Fruit fly (Drosophila melanogaster): Measurements from ENCODE around the gene Pex3.

DNA sequence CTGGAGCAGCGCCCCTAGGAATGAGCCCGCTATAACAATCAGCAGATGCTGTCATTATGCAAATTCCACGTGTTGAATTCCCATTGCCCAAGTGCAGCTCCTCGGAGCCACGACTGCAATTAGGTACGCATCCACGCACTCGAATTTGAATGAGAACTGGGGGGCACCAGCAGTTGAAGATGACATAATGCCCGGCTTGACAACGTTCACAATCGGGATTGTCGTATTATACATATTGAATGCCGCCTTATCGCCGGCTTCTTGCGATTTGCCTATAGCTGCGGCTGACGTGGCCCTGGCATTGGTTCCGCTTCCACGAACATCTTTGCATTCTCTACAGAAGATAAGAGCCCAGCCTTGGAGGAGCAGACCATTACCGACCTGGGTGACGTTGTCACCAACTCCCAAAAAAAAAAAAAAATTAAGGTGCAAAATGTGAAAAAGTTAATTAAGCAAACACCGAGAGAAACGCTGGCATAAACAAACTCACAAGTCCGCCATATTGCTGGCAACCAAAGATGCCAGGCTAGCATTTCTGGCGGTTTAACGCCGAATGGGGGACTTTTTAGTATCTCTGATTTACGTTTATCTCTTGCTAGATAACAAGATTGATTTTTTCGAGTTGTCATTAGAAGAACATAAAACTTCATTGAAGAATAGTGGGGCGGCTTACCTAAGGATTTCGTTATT is 3.7 kb upstream of the Pex3 start:
- no peak for TF ChIP-seq CG11617 (GFP tag; optimal IDR thresholded peaks at IDR 0.05)
- no peak for TF ChIP-seq CG33017 (tag; optimal IDR thresholded peaks at IDR 0.05)
- no peak for TF ChIP-seq cnc (optimal IDR thresholded peaks at IDR 0.05)
- no peak for TF ChIP-seq kay (GFP tag; ENCODE audit: borderline replicate concordance)
- TF ChIP-seq tj (GFP tag; optimal IDR thresholded peaks at IDR 0.05), result peak; percentile 82
- no peak for TF ChIP-seq Hr96 (GFP tag; optimal IDR thresholded peaks at IDR 0.05)
- no peak for TF ChIP-seq Clk (GFP tag; optimal IDR thresholded peaks at IDR 0.05)
- TF ChIP-seq CG14711 (tag; optimal IDR thresholded peaks at IDR 0.05), result no peak
- TF ChIP-seq ovo (GFP tag; optimal IDR thresholded peaks at IDR 0.05), result no peak
- TF ChIP-seq CG7045 (GFP tag; optimal IDR thresholded peaks at IDR 0.05), result no peak
- TF ChIP-seq bab1 (GFP tag; optimal IDR thresholded peaks at IDR 0.05), result no peak
- no peak for TF ChIP-seq toe (GFP tag; optimal IDR thresholded peaks at IDR 0.05)
- no peak for TF ChIP-seq CG1620 (GFP tag; optimal IDR thresholded peaks at IDR 0.05)
